Worm (Caenorhabditis elegans) whole organism, L2 larva: ENCODE results near the gene yars-2.

Source experiments
- ceh-16 ChIP-seq: fragments of 150-350 bp; optimal IDR thresholded peaks from 2 replicates; lab custom pipeline; 2014; ENCODE audit warnings: missing biosample characterization, missing genetic modification characterization
- elt-3 ChIP-seq: sonication (generic microtip); optimal IDR thresholded peaks from 2 replicates; lab custom pipeline; 2017; ENCODE audit warnings: missing biosample characterization, missing genetic modification characterization
- mdl-1 ChIP-seq, 2 experiments: fragments of 150-350 bp in 1 of 2; sonication (generic microtip) in 1 of 2; optimal IDR thresholded peaks; 2 replicates each; lab custom pipeline; 2017; ENCODE audit warnings: missing biosample characterization in 2 of 2, missing genetic modification characterization in 2 of 2
- nhr-11 ChIP-seq: fragments of 150-350 bp; optimal IDR thresholded peaks from 2 replicates; lab custom pipeline; 2014; ENCODE audit warnings: missing biosample characterization, missing genetic modification characterization
- skn-1 ChIP-seq: sonication (generic microtip); optimal IDR thresholded peaks from 2 replicates; lab custom pipeline; 2017; ENCODE audit warnings: missing biosample characterization, missing genetic modification characterization

ce11 chrIV:4749728-4750278 lies 37.4 kb upstream of the yars-2 start, which contains the start of the genes rpl-20 and Y17G9B.5:
- TF ChIP-seq elt-3 (tag; lab: Kevin White, UChicago) (no peak), nhr-11 (tag; lab: Kevin White, UChicago) (peak; percentile 85), skn-1 (tag; lab: Kevin White, UChicago) (peak; percentile 97), mdl-1 (tag; optimal IDR thresholded peaks at IDR 0.05; lab: Kevin White, UChicago) (peak; percentile 54 to 94), ceh-16 (peak; percentile 99)
